Fruit fly (Drosophila melanogaster) whole organism, prepupa: ENCODE results near the gene CG14005.
A peak's percentile ranks its signal among the peaks of the same experiment; 100 is the strongest.

Experiments used
- Blimp-1 ChIP-seq: fragments of 200-800 bp; sonication (Bioruptor generic); optimal IDR thresholded peaks from 3 replicates; lab custom pipeline; 2017; ENCODE audit warnings: missing biosample characterization, missing genetic modification characterization, mild to moderate bottlenecking, moderate library complexity, missing genetic modification reagents
- CG10631 ChIP-seq: fragments of 200-800 bp; sonication (Bioruptor generic); optimal IDR thresholded peaks from 2 replicates; lab custom pipeline; 2016; ENCODE audit warnings: missing biosample characterization, missing genetic modification characterization
- CG10669 ChIP-seq: fragments of 200-800 bp; sonication (Bioruptor generic); optimal IDR thresholded peaks from 3 replicates; lab custom pipeline; 2018; ENCODE audit warnings: missing biosample characterization, mild to moderate bottlenecking, missing genetic modification characterization, moderate library complexity
- CG11294 ChIP-seq: fragments of 200-800 bp; sonication (Bioruptor generic); IDR thresholded peaks from 2 replicates; pipeline ENCODE4 v1.3.6; 2022; ENCODE audit warnings: missing biosample characterization, missing genetic modification characterization
- CG11762 ChIP-seq: fragments of 200-800 bp; sonication (Bioruptor generic); optimal IDR thresholded peaks from 3 replicates; lab custom pipeline; 2016; ENCODE audit warnings: missing biosample characterization, missing genetic modification characterization; ENCODE audit not compliant: insufficient read depth
- CG11902 ChIP-seq: fragments of 200-800 bp; sonication (Bioruptor generic); optimal IDR thresholded peaks from 3 replicates; lab custom pipeline; 2016; ENCODE audit warnings: missing biosample characterization, missing genetic modification characterization
- CG15336 ChIP-seq: fragments of 200-800 bp; sonication (Bioruptor generic); IDR thresholded peaks from 2 replicates; pipeline ENCODE4 v1.3.6; 2022; ENCODE audit warnings: missing biosample characterization, missing genetic modification characterization
- CG1621 ChIP-seq: fragments of 200-800 bp; sonication (Bioruptor generic); optimal IDR thresholded peaks from 3 replicates; lab custom pipeline; 2018; ENCODE audit warnings: missing biosample characterization, mild to moderate bottlenecking, missing genetic modification characterization
- CG31627 ChIP-seq: fragments of 200-800 bp; sonication (Bioruptor generic); optimal IDR thresholded peaks from 3 replicates; lab custom pipeline; 2016; ENCODE audit warnings: missing biosample characterization, missing genetic modification characterization
- CG32006 ChIP-seq: fragments of 200-800 bp; sonication (Bioruptor generic); optimal IDR thresholded peaks from 3 replicates; lab custom pipeline; 2017; ENCODE audit warnings: missing biosample characterization, mild to moderate bottlenecking, missing genetic modification characterization
- CG34406 ChIP-seq: fragments of 200-800 bp; sonication (Bioruptor generic); optimal IDR thresholded peaks from 3 replicates; lab custom pipeline; 2016; ENCODE audit warnings: missing biosample characterization, missing genetic modification characterization
- CG3919 ChIP-seq: fragments of 200-800 bp; sonication (Bioruptor generic); optimal IDR thresholded peaks from 3 replicates; lab custom pipeline; 2016; ENCODE audit warnings: missing biosample characterization, missing genetic modification characterization
- CG4318 ChIP-seq: fragments of 200-800 bp; sonication (Bioruptor generic); optimal IDR thresholded peaks from 3 replicates; lab custom pipeline; 2017; ENCODE audit warnings: missing biosample characterization, mild to moderate bottlenecking, missing genetic modification characterization
- CG6163 ChIP-seq: fragments of 200-800 bp; sonication (Bioruptor generic); IDR thresholded peaks from 3 replicates; pipeline ENCODE4 v1.3.6; 2022; ENCODE audit warnings: missing biosample characterization, missing genetic modification characterization
- CG6276 ChIP-seq: fragments of 200-800 bp; sonication (Bioruptor generic); optimal IDR thresholded peaks from 2 replicates; lab custom pipeline; 2017; ENCODE audit warnings: missing biosample characterization, mild to moderate bottlenecking, missing genetic modification characterization
- CG6808 ChIP-seq: fragments of 200-800 bp; sonication (Bioruptor generic); optimal IDR thresholded peaks from 3 replicates; lab custom pipeline; 2017; ENCODE audit warnings: missing biosample characterization, missing genetic modification characterization, mild to moderate bottlenecking, moderate library complexity, missing genetic modification reagents
- CG6854 ChIP-seq: fragments of 200-800 bp; sonication (Bioruptor generic); optimal IDR thresholded peaks from 2 replicates; lab custom pipeline; 2017; ENCODE audit warnings: missing biosample characterization, mild to moderate bottlenecking, missing genetic modification characterization
- CG7368 ChIP-seq: fragments of 200-800 bp; sonication (Bioruptor generic); optimal IDR thresholded peaks from 3 replicates; lab custom pipeline; 2016; ENCODE audit warnings: missing biosample characterization, missing genetic modification characterization
- CG8119 ChIP-seq: fragments of 200-800 bp; sonication (Bioruptor generic); IDR thresholded peaks from 3 replicates; pipeline ENCODE4 v1.3.6; 2022; ENCODE audit warnings: missing biosample characterization, missing genetic modification characterization
- CG8319 ChIP-seq: fragments of 200-800 bp; sonication (Bioruptor generic); optimal IDR thresholded peaks from 3 replicates; lab custom pipeline; 2016; ENCODE audit warnings: missing biosample characterization, missing genetic modification characterization
- CG8632 ChIP-seq: fragments of 200-800 bp; sonication (Bioruptor generic); optimal IDR thresholded peaks from 3 replicates; lab custom pipeline; 2016; ENCODE audit warnings: missing biosample characterization, missing genetic modification characterization
- Eip75B ChIP-seq: fragments of 200-800 bp; sonication (Bioruptor generic); optimal IDR thresholded peaks from 3 replicates; lab custom pipeline; 2016; ENCODE audit warnings: missing biosample characterization, missing genetic modification characterization
- Eip78C ChIP-seq: fragments of 200-800 bp; sonication (Bioruptor generic); peaks from one replicate; lab custom pipeline; 2016; ENCODE audit warnings: missing biosample characterization, missing genetic modification characterization
- Ets21C ChIP-seq: fragments of 200-800 bp; sonication (Bioruptor generic); optimal IDR thresholded peaks from 3 replicates; lab custom pipeline; 2016; ENCODE audit warnings: missing biosample characterization, missing genetic modification characterization
- Ets96B ChIP-seq: fragments of 200-800 bp; optimal IDR thresholded peaks from 2 replicates; lab custom pipeline; 2019; ENCODE audit warnings: missing biosample characterization, mild to moderate bottlenecking, missing genetic modification characterization, moderate library complexity
- Gug ChIP-seq: fragments of 200-800 bp; sonication (Bioruptor generic); IDR thresholded peaks from 2 replicates; pipeline ENCODE4 v1.3.6; 2022; ENCODE audit warnings: missing biosample characterization, missing genetic modification characterization
- Hr38 ChIP-seq: sonication (Bioruptor generic); optimal IDR thresholded peaks from 2 replicates; lab custom pipeline; 2016; ENCODE audit warnings: missing biosample characterization, missing genetic modification characterization
- Hr39 ChIP-seq: fragments of 200-800 bp; sonication (Bioruptor generic); optimal IDR thresholded peaks from 2 replicates; lab custom pipeline; 2016; ENCODE audit warnings: missing biosample characterization, missing genetic modification characterization
- Lpt ChIP-seq: fragments of 200-800 bp; sonication (Bioruptor generic); optimal IDR thresholded peaks from 3 replicates; lab custom pipeline; 2016; ENCODE audit warnings: missing biosample characterization, missing genetic modification characterization
- Met ChIP-seq: fragments of 200-800 bp; sonication (Bioruptor generic); optimal IDR thresholded peaks from 3 replicates; lab custom pipeline; 2016; ENCODE audit warnings: missing biosample characterization, missing genetic modification characterization
- OdsH ChIP-seq: fragments of 200-800 bp; sonication (Bioruptor generic); optimal IDR thresholded peaks from 3 replicates; lab custom pipeline; 2016; ENCODE audit warnings: missing biosample characterization, missing genetic modification characterization
- Sox102F ChIP-seq: fragments of 200-800 bp; sonication (Bioruptor generic); optimal IDR thresholded peaks from 2 replicates; lab custom pipeline; 2016; ENCODE audit warnings: missing biosample characterization, mild to moderate bottlenecking, missing genetic modification characterization
- Sox14 ChIP-seq: fragments of 200-800 bp; sonication (Bioruptor generic); optimal IDR thresholded peaks from 3 replicates; lab custom pipeline; 2016; ENCODE audit warnings: missing biosample characterization, missing genetic modification characterization
- Sox15 ChIP-seq: fragments of 200-800 bp; sonication (Bioruptor generic); optimal IDR thresholded peaks from 3 replicates; lab custom pipeline; 2016; ENCODE audit warnings: missing biosample characterization, missing genetic modification characterization
- achi ChIP-seq: fragments of 200-800 bp; sonication (Bioruptor generic); optimal IDR thresholded peaks from 3 replicates; lab custom pipeline; 2016; ENCODE audit warnings: missing biosample characterization, missing genetic modification characterization
- acj6 ChIP-seq: fragments of 200-800 bp; sonication (Bioruptor generic); optimal IDR thresholded peaks from 3 replicates; lab custom pipeline; 2016; ENCODE audit warnings: missing biosample characterization, missing genetic modification characterization
- cyc ChIP-seq: fragments of 200-800 bp; sonication (Bioruptor generic); optimal IDR thresholded peaks from 3 replicates; lab custom pipeline; 2016; ENCODE audit warnings: missing biosample characterization, missing genetic modification characterization
- dsx ChIP-seq: fragments of 200-800 bp; optimal IDR thresholded peaks from 3 replicates; lab custom pipeline; 2019; ENCODE audit warnings: missing biosample characterization, mild to moderate bottlenecking, missing genetic modification characterization, moderate library complexity; ENCODE audit not compliant: poor library complexity, severe bottlenecking
- eg ChIP-seq: fragments of 200-800 bp; sonication (Bioruptor generic); IDR thresholded peaks from 3 replicates; pipeline ENCODE4 v1.3.6; 2022; ENCODE audit warnings: missing biosample characterization, missing genetic modification characterization
- fd59A ChIP-seq: fragments of 200-800 bp; sonication (Bioruptor generic); optimal IDR thresholded peaks from 2 replicates; lab custom pipeline; 2017; ENCODE audit warnings: missing biosample characterization, mild to moderate bottlenecking, missing genetic modification characterization, missing genetic modification reagents
- fd85E ChIP-seq: fragments of 200-800 bp; sonication (Bioruptor generic); optimal IDR thresholded peaks from 3 replicates; lab custom pipeline; 2016; ENCODE audit warnings: missing biosample characterization, missing genetic modification characterization
- fkh ChIP-seq: fragments of 200-800 bp; sonication (Bioruptor generic); optimal IDR thresholded peaks from 3 replicates; lab custom pipeline; 2017; ENCODE audit warnings: missing biosample characterization, mild to moderate bottlenecking, missing genetic modification characterization, moderate library complexity
- lz ChIP-seq: fragments of 200-800 bp; sonication (Bioruptor generic); optimal IDR thresholded peaks from 3 replicates; lab custom pipeline; 2016; ENCODE audit warnings: missing biosample characterization, missing genetic modification characterization
- net ChIP-seq: fragments of 200-800 bp; sonication (Bioruptor generic); optimal IDR thresholded peaks from 3 replicates; lab custom pipeline; 2016; ENCODE audit warnings: missing biosample characterization, missing genetic modification characterization
- spab ChIP-seq: fragments of 200-800 bp; sonication (Bioruptor generic); optimal IDR thresholded peaks from 2 replicates; lab custom pipeline; 2017; ENCODE audit warnings: missing biosample characterization, mild to moderate bottlenecking, missing genetic modification characterization, missing genetic modification reagents
- ss ChIP-seq, 2 experiments: fragments of 200-800 bp; sonication (Bioruptor generic); optimal IDR thresholded peaks; 2 replicates in 1 of 2; 3 replicates in 1 of 2; lab custom pipeline; 2017 to 2018; ENCODE audit warnings: mild to moderate bottlenecking in 2 of 2, missing biosample characterization in 2 of 2, missing genetic modification characterization in 2 of 2, moderate library complexity in 1 of 2
- svp ChIP-seq: fragments of 200-800 bp; sonication (Bioruptor generic); peaks from one replicate; lab custom pipeline; 2016; ENCODE audit warnings: missing biosample characterization, missing genetic modification characterization
- topi ChIP-seq: fragments of 200-800 bp; sonication (Bioruptor generic); optimal IDR thresholded peaks from 3 replicates; lab custom pipeline; 2016; ENCODE audit warnings: missing biosample characterization, missing genetic modification characterization
- vri ChIP-seq: fragments of 200-800 bp; sonication (Bioruptor generic); optimal IDR thresholded peaks from 3 replicates; lab custom pipeline; 2016; ENCODE audit warnings: missing biosample characterization, mild to moderate bottlenecking, missing genetic modification characterization

Gene CG14005

DNA sequence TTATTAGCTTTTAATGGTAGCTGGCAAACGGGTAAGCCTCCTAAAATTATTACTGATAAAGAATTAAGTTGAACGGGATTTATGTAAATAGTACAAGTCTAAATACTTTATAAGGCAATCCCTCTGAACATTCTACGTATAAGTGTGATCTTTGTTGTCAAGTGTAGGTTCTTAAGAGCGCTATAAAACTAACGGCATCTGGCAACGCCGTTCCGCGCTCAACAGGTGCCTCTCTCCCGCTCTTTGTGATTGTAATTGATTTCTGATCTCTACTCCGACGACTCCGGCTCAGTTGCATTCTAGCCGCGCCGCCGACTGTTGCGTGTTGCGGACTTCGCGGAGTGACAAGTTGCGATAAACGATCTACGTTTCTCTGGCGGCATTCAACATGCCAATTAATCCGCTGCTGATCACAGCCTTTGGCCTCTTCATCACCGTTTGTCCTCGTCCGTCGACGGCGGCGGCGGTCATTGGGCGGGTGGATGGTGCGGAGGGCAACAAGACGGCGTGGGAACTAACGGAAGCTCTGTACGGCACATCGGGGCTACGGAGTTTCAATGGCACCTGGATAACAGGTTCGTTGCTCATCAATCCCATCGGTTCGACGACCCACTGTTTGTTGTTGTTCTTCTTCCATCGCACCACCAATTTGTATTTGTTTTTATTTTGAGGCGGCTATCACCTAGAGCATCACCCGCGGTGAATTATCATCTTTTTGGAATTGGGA is 3.5 kb upstream of the CG14005 start, which contains the start of gene CG11034:
TSS of gene CG11034 (plus strand) at position 305 of the 727 bp plus-strand sequence.
- TF ChIP-seq Sox15 (GFP tag; lab: Kevin White, UChicago) (no peak), ss (GFP tag; optimal IDR thresholded peaks at IDR 0.05; lab: Kevin White, UChicago) (peak in 1 of 2 experiments; percentile 46), CG6163 (GFP tag; lab: Robert Waterston, UW) (0 out of 3 replicates have a peak, but pooled peaks have one; percentile 25), Eip75B (no peak), Ets21C (GFP tag; lab: Kevin White, UChicago) (no peak), Sox102F (no peak), CG1621 (tag; lab: Kevin White, UChicago) (peak; percentile 96), CG7368 (GFP tag; lab: Kevin White, UChicago) (no peak), cyc (GFP tag; lab: Kevin White, UChicago) (no peak), CG8119 (peak; percentile 30; the same call in 1 of the 3 replicates), Eip78C (GFP tag; lab: Kevin White, UChicago) (peak; percentile 46), Blimp-1 (GFP tag; lab: Kevin White, UChicago) (no peak), Ets96B (no peak), CG10669 (no peak), achi (no peak), CG6808 (GFP tag; lab: Kevin White, UChicago) (no peak), Gug (GFP tag; lab: Robert Waterston, UW) (no peak), Hr39 (no peak), net (GFP tag; lab: Kevin White, UChicago) (no peak), fd59A (GFP tag; lab: Kevin White, UChicago) (no peak), fd85E (no peak), CG34406 (GFP tag; lab: Kevin White, UChicago) (no peak), topi (GFP tag; lab: Kevin White, UChicago) (no peak), lz (GFP tag; lab: Kevin White, UChicago) (peak; percentile 6), Hr38 (no peak), CG8319 (no peak), acj6 (GFP tag; lab: Kevin White, UChicago) (no peak), CG10631 (no peak), CG11294 (GFP tag; lab: Robert Waterston, UW) (no peak), CG3919 (peak; percentile 29), vri (GFP tag; lab: Kevin White, UChicago) (no peak), svp (GFP tag; lab: Kevin White, UChicago) (peak; percentile 97), eg (GFP tag; lab: Robert Waterston, UW) (peak; percentile 61; the same call in 2 of the 3 replicates), CG8632 (GFP tag; lab: Kevin White, UChicago) (no peak), spab (GFP tag; lab: Kevin White, UChicago) (no peak), CG11902 (GFP tag; lab: Kevin White, UChicago) (no peak), CG31627 (GFP tag; lab: Kevin White, UChicago) (no peak), Lpt (GFP tag; lab: Kevin White, UChicago) (no peak), dsx (GFP tag; lab: Kevin White, UChicago) (no peak), CG6854 (GFP tag; lab: Kevin White, UChicago) (no peak), CG4318 (GFP tag; lab: Kevin White, UChicago) (no peak), Sox14 (GFP tag; lab: Kevin White, UChicago) (no peak), CG11762 (GFP tag; lab: Kevin White, UChicago) (no peak), CG32006 (GFP tag; lab: Kevin White, UChicago) (no peak), CG6276 (GFP tag; lab: Kevin White, UChicago) (no peak), OdsH (GFP tag; lab: Kevin White, UChicago) (no peak), Met (GFP tag; lab: Kevin White, UChicago) (peak; percentile 17), CG15336 (GFP tag; lab: Robert Waterston, UW) (no peak), fkh (GFP tag; lab: Kevin White, UChicago) (no peak)
- TF ChIP-seq, all 60 proteins: peak for 10
